Fruit fly (Drosophila melanogaster): Measurements from ENCODE around the gene bcd.
A peak's percentile ranks its signal among the peaks of the same experiment; 100 is the strongest.

Gene bcd

dm6 chr3R:6760755-6761647 lies 1.7 kb upstream of the bcd start (continued):
- peak; percentile 46 for TF ChIP-seq nmo (GFP tag; optimal IDR thresholded peaks at IDR 0.05)
- TF ChIP-seq CG17385 (GFP tag; optimal IDR thresholded peaks at IDR 0.05) = peak; percentile 55
- TF ChIP-seq Eip74EF (GFP tag; optimal IDR thresholded peaks at IDR 0.05) = no peak
- peak; percentile 1 for TF ChIP-seq nom (GFP tag; optimal IDR thresholded peaks at IDR 0.05)
- TF ChIP-seq ara (GFP tag; IDR thresholded peaks at IDR 0.05) = peak; percentile 9; the same call in 1 of the 2 replicates
- peak; percentile 3 for TF ChIP-seq CG1529 (GFP tag; optimal IDR thresholded peaks at IDR 0.05)
- no peak for TF ChIP-seq Adf1 (GFP tag; IDR thresholded peaks at IDR 0.05)
- peak; percentile 21 for TF ChIP-seq CG3281 (GFP tag; optimal IDR thresholded peaks at IDR 0.05)
- TF ChIP-seq CG8388 (GFP tag; optimal IDR thresholded peaks at IDR 0.05) = peak; percentile 98
- TF ChIP-seq vnd (GFP tag; IDR thresholded peaks at IDR 0.05; ENCODE audit: partially characterized antibody) = no peak
- TF ChIP-seq twi (tag; optimal IDR thresholded peaks at IDR 0.05) = peak; percentile 65
- TF ChIP-seq Neu2 (GFP tag; optimal IDR thresholded peaks at IDR 0.05; ENCODE audit: borderline replicate concordance) = no peak
- no peak for TF ChIP-seq sd (tag; optimal IDR thresholded peaks at IDR 0.05)
- TF ChIP-seq Elba2 (GFP tag; optimal IDR thresholded peaks at IDR 0.05) = no peak

DNA sequence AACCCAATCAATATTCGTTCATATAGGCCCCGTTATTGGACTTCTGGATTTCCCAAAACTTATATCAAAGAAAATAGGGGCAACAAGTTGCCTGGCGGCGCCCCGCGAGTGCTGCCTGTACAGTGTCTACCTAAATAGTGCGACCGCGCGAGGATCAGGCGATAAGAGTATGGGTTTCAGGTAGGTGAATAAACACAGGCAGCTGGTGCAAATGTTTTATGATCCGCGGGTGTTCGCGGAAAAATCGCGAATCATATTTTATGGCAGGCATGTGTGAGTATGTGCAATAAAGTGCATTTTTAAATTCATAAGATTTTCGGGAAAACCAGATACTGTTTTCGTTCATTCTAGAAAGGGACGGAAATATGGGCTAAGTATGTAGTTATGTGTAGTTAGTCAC lies 3.8 kb downstream of the bcd start:
- TF ChIP-seq kah (GFP tag; optimal IDR thresholded peaks at IDR 0.05) (no peak), CG2199 (GFP tag; IDR thresholded peaks at IDR 0.05) (0 out of 3 replicates have a peak, but pooled peaks have one; percentile 26), inv (GFP tag; IDR thresholded peaks at IDR 0.05; ENCODE audit: partially characterized antibody) (no peak), nmo (GFP tag; optimal IDR thresholded peaks at IDR 0.05) (no peak), CG31441 (GFP tag; IDR thresholded peaks at IDR 0.05) (no peak), hb (GFP tag; IDR thresholded peaks at IDR 0.05; ENCODE audit: partially characterized antibody) (no peak), grau (tag; optimal IDR thresholded peaks at IDR 0.05) (no peak), usp (GFP tag; optimal IDR thresholded peaks at IDR 0.05) (no peak), twi (tag; optimal IDR thresholded peaks at IDR 0.05) (peak; percentile 32), C15 (GFP tag; IDR thresholded peaks at IDR 0.05) (0 out of 3 replicates have a peak, but pooled peaks have one; percentile 18), CG14965 (GFP tag; optimal IDR thresholded peaks at IDR 0.05; ENCODE audit: borderline replicate concordance) (no peak), Rx (GFP tag; IDR thresholded peaks at IDR 0.05) (no peak), Sry-β (GFP tag; optimal IDR thresholded peaks at IDR 0.05) (no peak), CG7357 (GFP tag; IDR thresholded peaks at IDR 0.05) (no peak), CG7271 (tag; optimal IDR thresholded peaks at IDR 0.05) (peak; percentile 56), esg (GFP tag; conservative IDR thresholded peaks at IDR 0.05) (no peak), CG12155 (GFP tag; optimal IDR thresholded peaks at IDR 0.05) (no peak), tx (GFP tag; optimal IDR thresholded peaks at IDR 0.05) (no peak), CG15514 (GFP tag; optimal IDR thresholded peaks at IDR 0.05) (no peak), BEAF-32 (GFP tag; optimal IDR thresholded peaks at IDR 0.05) (no peak), gro (GFP tag; optimal IDR thresholded peaks at IDR 0.05) (no peak), CG8388 (GFP tag; optimal IDR thresholded peaks at IDR 0.05) (peak; percentile 11), lilli (GFP tag; optimal IDR thresholded peaks at IDR 0.05) (no peak), tll (GFP tag; optimal IDR thresholded peaks at IDR 0.05) (peak in 1 of 2 experiments; percentile 71), zen (tag; optimal IDR thresholded peaks at IDR 0.05) (peak; percentile 89), CG17385 (GFP tag; optimal IDR thresholded peaks at IDR 0.05) (no peak), Xbp1 (GFP tag; optimal IDR thresholded peaks at IDR 0.05) (no peak), cad (GFP tag; optimal IDR thresholded peaks at IDR 0.05) (peak; percentile 98), chif (GFP tag; optimal IDR thresholded peaks at IDR 0.05) (no peak), zfh2 (GFP tag; optimal IDR thresholded peaks at IDR 0.05) (no peak), ssp (GFP tag; IDR thresholded peaks at IDR 0.05) (no peak), ftz-f1 (GFP tag; optimal IDR thresholded peaks at IDR 0.05) (no peak), CG9797 (GFP tag; optimal IDR thresholded peaks at IDR 0.05) (no peak), pho (GFP tag; optimal IDR thresholded peaks at IDR 0.05) (no peak), jumu (GFP tag; optimal IDR thresholded peaks at IDR 0.05) (no peak), CG1792 (GFP tag; optimal IDR thresholded peaks at IDR 0.05) (no peak), CG15269 (tag; optimal IDR thresholded peaks at IDR 0.05) (no peak)

Data from whole organism, embryonic.